Fruit fly (Drosophila melanogaster) whole organism, pupa: Measurements from ENCODE around the gene Pkc98E.
A peak's percentile ranks its signal among the peaks of the same experiment; 100 is the strongest.

Experiments used
- CG10348 ChIP-seq: fragments of 200-800 bp; sonication (Bioruptor generic); IDR thresholded peaks from 2 replicates; pipeline ENCODE4 v1.3.6; 2022; ENCODE audit warnings: missing biosample characterization, missing genetic modification characterization
- CG12605 ChIP-seq: fragments of 200-800 bp; sonication (Bioruptor generic); IDR thresholded peaks from 2 replicates; pipeline ENCODE4 v1.3.6; 2022; ENCODE audit warnings: missing biosample characterization, missing genetic modification characterization
- CG13204 ChIP-seq: fragments of 200-800 bp; sonication (Bioruptor generic); optimal IDR thresholded peaks from 2 replicates; lab custom pipeline; 2018; ENCODE audit warnings: missing biosample characterization, mild to moderate bottlenecking, missing genetic modification characterization, moderate library complexity
- CG14655 ChIP-seq: fragments of 200-800 bp; sonication (Bioruptor generic); optimal IDR thresholded peaks from 3 replicates; lab custom pipeline; 2017; ENCODE audit warnings: mild to moderate bottlenecking, missing biosample characterization, missing genetic modification reagents, missing genetic modification characterization
- CG15710 ChIP-seq: fragments of 200-800 bp; sonication (Bioruptor generic); optimal IDR thresholded peaks from 2 replicates; lab custom pipeline; 2018; ENCODE audit warnings: missing biosample characterization, mild to moderate bottlenecking, missing genetic modification characterization, moderate library complexity
- CG17806 ChIP-seq: fragments of 200-800 bp; sonication (Bioruptor generic); optimal IDR thresholded peaks from 2 replicates; lab custom pipeline; 2018; ENCODE audit warnings: missing biosample characterization, mild to moderate bottlenecking, missing genetic modification characterization, moderate library complexity
- CG32121 ChIP-seq: fragments of 200-800 bp; sonication (Bioruptor generic); IDR thresholded peaks from 2 replicates; pipeline ENCODE4 v1.3.6; 2022; ENCODE audit warnings: missing biosample characterization, missing genetic modification characterization
- CG34367 ChIP-seq: fragments of 200-800 bp; sonication (Bioruptor generic); optimal IDR thresholded peaks from 2 replicates; lab custom pipeline; 2018; ENCODE audit warnings: missing biosample characterization, mild to moderate bottlenecking, missing genetic modification characterization
- CG4496 ChIP-seq: fragments of 200-800 bp; sonication (Bioruptor generic); IDR thresholded peaks from 3 replicates; pipeline ENCODE4 v1.3.6; 2022; ENCODE audit warnings: missing biosample characterization, missing genetic modification characterization
- CG8159 ChIP-seq: fragments of 200-800 bp; sonication (Bioruptor generic); optimal IDR thresholded peaks from 3 replicates; lab custom pipeline; 2018; ENCODE audit warnings: missing biosample characterization, mild to moderate bottlenecking, missing genetic modification characterization, moderate library complexity
- CG8301 ChIP-seq: fragments of 200-800 bp; sonication (Bioruptor generic); optimal IDR thresholded peaks from 2 replicates; lab custom pipeline; 2018; ENCODE audit warnings: missing biosample characterization, mild to moderate bottlenecking, missing genetic modification characterization
- CG9948 ChIP-seq: fragments of 200-800 bp; sonication (Bioruptor generic); optimal IDR thresholded peaks from 2 replicates; lab custom pipeline; 2018; ENCODE audit warnings: missing biosample characterization, mild to moderate bottlenecking, missing genetic modification characterization, moderate library complexity
- D1 ChIP-seq: fragments of 200-800 bp; sonication (Bioruptor generic); optimal IDR thresholded peaks from 2 replicates; lab custom pipeline; 2018; ENCODE audit warnings: missing biosample characterization, mild to moderate bottlenecking, missing genetic modification characterization, moderate library complexity
- EcR ChIP-seq: fragments of 200-800 bp; sonication (Bioruptor generic); optimal IDR thresholded peaks from 3 replicates; lab custom pipeline; 2019; ENCODE audit warnings: missing biosample characterization, missing genetic modification characterization, mild to moderate bottlenecking, moderate library complexity, missing genetic modification reagents
- Ets98B ChIP-seq: fragments of 200-800 bp; sonication (Bioruptor generic); IDR thresholded peaks from 2 replicates; pipeline ENCODE4 v1.3.6; 2022; ENCODE audit warnings: missing biosample characterization, missing genetic modification characterization
- Pif1A ChIP-seq: fragments of 200-800 bp; sonication (Bioruptor generic); optimal IDR thresholded peaks from 3 replicates; lab custom pipeline; 2016; ENCODE audit warnings: missing biosample characterization, missing genetic modification characterization
- Pif1B ChIP-seq: fragments of 200-800 bp; sonication (Bioruptor generic); optimal IDR thresholded peaks from 3 replicates; lab custom pipeline; 2016; ENCODE audit warnings: missing biosample characterization, missing genetic modification characterization
- Snoo ChIP-seq: fragments of 200-800 bp; sonication (Bioruptor generic); optimal IDR thresholded peaks from 3 replicates; lab custom pipeline; 2017; ENCODE audit warnings: missing biosample characterization, mild to moderate bottlenecking, missing genetic modification characterization, inconsistent platforms
- fd96Ca ChIP-seq: fragments of 200-800 bp; sonication (Bioruptor generic); IDR thresholded peaks from 3 replicates; pipeline ENCODE4 v1.3.6; 2022; ENCODE audit warnings: missing biosample characterization, missing genetic modification characterization
- gl ChIP-seq: fragments of 200-800 bp; sonication (Bioruptor generic); optimal IDR thresholded peaks from 2 replicates; lab custom pipeline; 2018; ENCODE audit warnings: missing biosample characterization, mild to moderate bottlenecking, missing genetic modification characterization
- rn ChIP-seq: fragments of 200-800 bp; sonication (Bioruptor generic); IDR thresholded peaks from 2 replicates; pipeline ENCODE4 v1.3.6; 2022; ENCODE audit warnings: missing biosample characterization, missing genetic modification characterization

The Pkc98E gene

DNA sequence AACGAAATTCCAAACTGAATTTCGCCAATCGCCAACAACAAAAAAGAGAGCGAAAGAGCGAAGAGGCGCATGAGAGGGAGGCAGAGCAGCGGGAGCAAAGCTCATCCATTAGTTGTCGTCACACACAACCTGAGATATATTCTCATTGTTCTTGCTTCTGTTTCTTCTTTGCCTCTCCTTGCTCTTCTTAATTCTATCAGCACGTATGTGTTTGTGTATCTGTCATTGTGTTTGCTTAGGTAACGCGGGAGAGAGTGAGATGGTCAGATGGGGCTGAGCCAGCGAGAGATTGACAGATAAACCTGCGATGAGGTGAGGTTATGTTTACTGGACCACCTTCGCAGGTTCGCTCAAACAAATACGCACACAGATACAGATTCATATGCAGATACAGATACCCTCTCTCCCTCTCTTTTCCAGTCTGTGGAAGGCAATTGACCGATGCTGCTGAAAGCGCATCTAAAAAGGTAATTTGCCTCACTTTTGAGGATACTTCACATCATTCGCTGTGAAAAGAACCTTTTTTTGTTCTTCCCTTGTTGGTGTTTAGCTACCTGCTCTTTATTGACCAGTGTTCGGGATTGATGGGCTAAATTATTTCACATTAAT lies 35.1 kb downstream of the Pkc98E start:
- TF ChIP-seq gl (tag; lab: Kevin White, UChicago) = peak; percentile 48
- TF ChIP-seq Pif1B (GFP tag; lab: Kevin White, UChicago) = peak; percentile 43
- no peak for TF ChIP-seq CG10348
- TF ChIP-seq EcR (GFP tag; lab: Kevin White, UChicago) = peak; percentile 90
- TF ChIP-seq D1 (tag; lab: Kevin White, UChicago) = no peak
- no peak for TF ChIP-seq CG17806 (tag; lab: Kevin White, UChicago)
- peak; percentile 7 for TF ChIP-seq CG8159 (tag; lab: Kevin White, UChicago)
- TF ChIP-seq CG9948 (tag; lab: Kevin White, UChicago) = no peak
- TF ChIP-seq CG34367 (tag; lab: Kevin White, UChicago) = peak; percentile 5
- TF ChIP-seq fd96Ca = no peak
- peak; percentile 19 for TF ChIP-seq CG14655 (GFP tag; lab: Kevin White, UChicago)
- no peak for TF ChIP-seq rn
- no peak for TF ChIP-seq CG12605 (GFP tag; lab: Robert Waterston, UW)
- TF ChIP-seq CG4496 (GFP tag; lab: Robert Waterston, UW) = no peak
- peak; percentile 22 for TF ChIP-seq CG15710 (tag; lab: Kevin White, UChicago)
- peak; percentile 6 for TF ChIP-seq CG8301 (tag; lab: Kevin White, UChicago)
- TF ChIP-seq Ets98B (GFP tag; lab: Robert Waterston, UW) = peak; percentile 48; the same call in 1 of the 2 replicates
- TF ChIP-seq CG32121 (GFP tag; lab: Robert Waterston, UW) = peak; percentile 45; the same call in 1 of the 2 replicates
- TF ChIP-seq Snoo = peak; percentile 41
- TF ChIP-seq CG13204 (GFP tag; lab: Kevin White, UChicago) = peak; percentile 46
- TF ChIP-seq Pif1A (GFP tag; lab: Kevin White, UChicago) = no peak

DNA sequence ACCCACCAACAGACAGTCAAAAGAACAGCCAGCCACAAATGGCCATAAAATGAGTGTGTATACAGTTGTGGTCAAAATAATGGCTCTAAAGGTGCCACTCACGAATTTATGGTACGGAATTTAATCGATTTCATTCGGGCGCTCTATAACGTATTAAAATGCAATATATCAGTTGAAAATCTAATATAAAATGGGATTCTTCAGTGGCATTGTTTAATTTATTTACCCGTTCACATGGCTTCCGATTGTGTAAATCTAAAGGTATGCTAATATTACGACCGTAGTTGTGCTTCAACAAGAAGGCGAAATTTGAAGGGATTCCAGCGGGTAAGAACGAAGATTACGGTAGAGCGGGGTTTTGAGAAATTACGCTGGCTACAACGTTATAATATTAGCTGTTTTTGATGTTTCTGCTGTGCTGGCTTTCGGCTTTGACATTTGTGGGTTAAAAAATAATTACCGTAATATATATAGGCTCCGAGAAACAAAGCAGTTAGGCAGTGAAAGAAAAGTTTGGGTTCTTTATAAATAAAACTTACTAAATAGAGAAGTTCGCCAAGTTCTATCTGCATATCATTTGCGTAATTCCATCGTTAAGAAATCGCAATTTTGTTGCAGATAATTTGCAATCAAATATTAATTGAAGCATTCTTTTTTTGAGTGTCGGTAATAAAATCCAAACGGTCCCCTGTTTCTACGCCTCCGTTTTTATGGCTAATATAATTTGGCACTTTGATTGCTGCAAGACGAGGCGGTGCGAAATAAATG lies 36.9 kb downstream of the Pkc98E start:
- TF ChIP-seq Snoo (peak; percentile 24), Pif1B (GFP tag; lab: Kevin White, UChicago) (peak; percentile 28), CG8159 (tag; lab: Kevin White, UChicago) (peak; percentile 55), CG14655 (GFP tag; lab: Kevin White, UChicago) (peak; percentile 52), CG13204 (GFP tag; lab: Kevin White, UChicago) (peak; percentile 18), CG34367 (tag; lab: Kevin White, UChicago) (peak; percentile 46), CG10348 (no peak), CG8301 (tag; lab: Kevin White, UChicago) (peak; percentile 44), CG9948 (tag; lab: Kevin White, UChicago) (peak; percentile 45), CG17806 (tag; lab: Kevin White, UChicago) (peak; percentile 40), CG32121 (GFP tag; lab: Robert Waterston, UW) (no peak), CG12605 (GFP tag; lab: Robert Waterston, UW) (no peak), CG15710 (tag; lab: Kevin White, UChicago) (peak; percentile 43), CG4496 (GFP tag; lab: Robert Waterston, UW) (0 out of 3 replicates have a peak, but pooled peaks have one; percentile 43), Pif1A (GFP tag; lab: Kevin White, UChicago) (peak; percentile 37)

DNA sequence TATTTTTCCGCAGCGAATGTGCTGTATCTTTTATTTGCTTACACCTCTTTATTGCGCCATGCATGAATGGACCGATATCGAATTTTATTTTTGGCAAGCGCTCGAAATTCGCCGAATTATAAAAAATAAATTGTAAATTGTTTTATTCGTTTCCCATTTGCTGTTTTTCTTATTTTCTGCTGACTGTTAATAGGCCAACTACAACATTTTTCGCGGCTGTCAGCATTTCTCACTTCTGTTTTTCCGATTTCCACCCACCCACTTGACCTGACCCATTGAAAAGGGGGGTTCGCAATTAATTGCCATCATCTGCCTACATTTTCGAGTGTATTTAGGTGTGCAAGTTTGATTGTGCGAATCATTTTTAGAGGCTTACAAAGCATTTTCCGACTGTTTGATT lies 37.7 kb downstream of the Pkc98E start:
- TF ChIP-seq rn = no peak
- no peak for TF ChIP-seq Ets98B (GFP tag; lab: Robert Waterston, UW)
- TF ChIP-seq fd96Ca = no peak
- TF ChIP-seq CG8301 (tag; lab: Kevin White, UChicago) = no peak
- no peak for TF ChIP-seq CG8159 (tag; lab: Kevin White, UChicago)
- TF ChIP-seq CG4496 (GFP tag; lab: Robert Waterston, UW) = no peak
- TF ChIP-seq CG32121 (GFP tag; lab: Robert Waterston, UW) = no peak
- no peak for TF ChIP-seq CG9948 (tag; lab: Kevin White, UChicago)
- no peak for TF ChIP-seq CG15710 (tag; lab: Kevin White, UChicago)
- no peak for TF ChIP-seq CG14655 (GFP tag; lab: Kevin White, UChicago)
- no peak for TF ChIP-seq CG17806 (tag; lab: Kevin White, UChicago)

DNA sequence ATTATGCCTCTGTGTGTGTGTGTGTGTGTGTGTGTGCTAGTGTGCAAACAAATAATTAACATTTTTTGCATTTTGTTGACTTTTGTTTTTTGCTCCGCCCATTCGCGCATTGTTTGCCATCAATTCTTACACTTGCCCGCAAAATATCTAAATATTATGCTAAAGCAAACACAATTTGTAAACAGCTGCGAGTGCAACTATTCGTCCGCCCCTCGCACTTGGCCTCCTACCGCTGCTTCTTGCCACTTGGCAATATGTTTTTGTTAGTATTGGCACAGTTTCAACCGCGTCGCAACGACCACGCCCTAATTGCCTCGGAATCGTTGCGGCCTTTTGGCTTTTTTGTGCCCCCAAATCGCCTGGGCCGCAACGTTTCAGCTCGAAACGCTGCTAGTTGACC lies 38.6 kb downstream of the Pkc98E start:
- peak; percentile 63; the same call in 1 of the 2 replicates for TF ChIP-seq CG32121 (GFP tag; lab: Robert Waterston, UW)
- no peak for TF ChIP-seq Pif1B (GFP tag; lab: Kevin White, UChicago)
- TF ChIP-seq, all 21 proteins: peak for 1

DNA sequence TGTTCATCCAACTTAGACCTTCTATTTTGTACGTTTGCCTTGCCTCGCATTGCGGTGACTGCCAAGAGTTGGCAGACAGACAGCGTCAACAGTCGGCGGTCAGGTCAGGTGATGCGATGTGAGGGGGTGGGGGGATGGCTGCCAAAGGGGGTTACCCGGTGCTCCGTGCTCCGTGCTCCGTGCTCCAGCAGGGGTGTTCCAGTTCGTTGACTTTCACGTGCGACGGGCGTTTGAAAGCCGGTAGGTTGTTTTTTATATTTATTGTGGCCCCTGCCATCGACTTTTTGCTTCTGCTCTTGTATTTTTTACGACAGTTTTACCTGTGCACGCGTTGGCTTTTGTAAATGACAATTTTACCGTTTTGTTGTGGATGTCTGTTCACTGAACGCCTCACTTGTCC lies 43.1 kb downstream of the Pkc98E start:
- TF ChIP-seq CG14655 (GFP tag; lab: Kevin White, UChicago) (no peak), Pif1A (GFP tag; lab: Kevin White, UChicago) (no peak), rn (no peak), CG10348 (no peak), Snoo (no peak), CG8159 (tag; lab: Kevin White, UChicago) (no peak), CG13204 (GFP tag; lab: Kevin White, UChicago) (peak; percentile 35), CG9948 (tag; lab: Kevin White, UChicago) (no peak), Pif1B (GFP tag; lab: Kevin White, UChicago) (no peak), D1 (tag; lab: Kevin White, UChicago) (no peak), CG32121 (GFP tag; lab: Robert Waterston, UW) (no peak), CG8301 (tag; lab: Kevin White, UChicago) (no peak), CG34367 (tag; lab: Kevin White, UChicago) (no peak), gl (tag; lab: Kevin White, UChicago) (no peak), CG17806 (tag; lab: Kevin White, UChicago) (no peak), CG4496 (GFP tag; lab: Robert Waterston, UW) (peak; percentile 70; the same call in 2 of the 3 replicates), Ets98B (GFP tag; lab: Robert Waterston, UW) (0 out of 2 replicates have a peak, but pooled peaks have one; percentile 26), fd96Ca (0 out of 3 replicates have a peak, but pooled peaks have one; percentile 31), CG15710 (tag; lab: Kevin White, UChicago) (no peak), EcR (GFP tag; lab: Kevin White, UChicago) (peak; percentile 45), CG12605 (GFP tag; lab: Robert Waterston, UW) (no peak)
